Worm (Caenorhabditis elegans): ENCODE results near the gene adm-2.

DNA sequence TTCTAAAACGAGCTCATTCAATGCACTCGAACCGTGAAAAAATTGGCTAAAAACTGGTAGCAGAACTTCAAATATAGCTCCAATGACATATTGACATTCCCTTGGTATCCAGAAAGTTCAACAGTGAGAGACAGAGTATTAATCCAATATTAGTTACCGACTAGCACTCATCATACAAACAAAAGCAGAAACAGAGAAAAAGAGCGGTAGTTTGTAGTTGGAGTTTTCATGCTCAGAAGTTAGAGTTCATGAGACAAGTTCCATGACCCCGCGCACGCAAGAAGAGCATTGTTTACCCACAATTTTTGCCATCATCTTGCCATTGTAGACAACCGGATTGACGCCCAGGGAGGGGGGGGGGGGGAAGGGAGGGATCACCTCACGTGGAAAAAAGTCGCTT lies 33.5 kb upstream of the adm-2 start:
- TF ChIP-seq egl-27 (tag; optimal IDR thresholded peaks at IDR 0.05) = no peak
- no peak for TF ChIP-seq ama-1 (optimal IDR thresholded peaks at IDR 0.05)
- no peak for TF ChIP-seq nhr-237 (tag; optimal IDR thresholded peaks at IDR 0.05)
- TF ChIP-seq elt-2 (tag; optimal IDR thresholded peaks at IDR 0.05) = no peak
- TF ChIP-seq daf-12 (tag; optimal IDR thresholded peaks at IDR 0.05) = no peak
- TF ChIP-seq unc-39 (tag; optimal IDR thresholded peaks at IDR 0.05) = no peak
- TF ChIP-seq snpc-4 (tag; optimal IDR thresholded peaks at IDR 0.05) = no peak
- TF ChIP-seq unc-62 (GFP tag; optimal IDR thresholded peaks at IDR 0.05) = no peak
- no peak for TF ChIP-seq fos-1 (tag; optimal IDR thresholded peaks at IDR 0.05)
- no peak for TF ChIP-seq nhr-77 (tag; optimal IDR thresholded peaks at IDR 0.05)
- no peak for TF ChIP-seq nhr-76 (tag; optimal IDR thresholded peaks at IDR 0.05)

All from whole organism, L3 larva.